Fruit fly (Drosophila melanogaster) whole organism, embryonic: ENCODE measurements around the gene Desat1.

Experiments used
- Atf6 ChIP-seq: fragments of 200-800 bp; sonication (Bioruptor generic); IDR thresholded peaks from 2 replicates; pipeline ENCODE4 v1.3.6; 2022; ENCODE audit warnings: missing biosample characterization, missing genetic modification characterization
- CG10147 ChIP-seq: fragments of 200-800 bp; sonication (Bioruptor generic); optimal IDR thresholded peaks from 2 replicates; lab custom pipeline; 2019; ENCODE audit warnings: missing biosample characterization, mild to moderate bottlenecking, missing genetic modification characterization, moderate library complexity
- CG10321 ChIP-seq: fragments of 200-800 bp; sonication (Bioruptor generic); IDR thresholded peaks from 2 replicates; pipeline ENCODE4 v1.3.6; 2022; ENCODE audit warnings: missing biosample characterization, missing genetic modification characterization
- CG10431 ChIP-seq: fragments of 200-800 bp; sonication (Bioruptor generic); optimal IDR thresholded peaks from 3 replicates; lab custom pipeline; 2018; ENCODE audit warnings: missing biosample characterization, mild to moderate bottlenecking, missing genetic modification characterization
- CG12659 ChIP-seq: fragments of 200-800 bp; sonication (Bioruptor generic); optimal IDR thresholded peaks from 3 replicates; lab custom pipeline; 2017; ENCODE audit warnings: mild to moderate bottlenecking, missing biosample characterization, missing genetic modification reagents, missing genetic modification characterization
- CG13424 ChIP-seq: fragments of 200-800 bp; sonication (Bioruptor generic); optimal IDR thresholded peaks from 2 replicates; lab custom pipeline; 2019; ENCODE audit warnings: missing biosample characterization, mild to moderate bottlenecking, missing genetic modification characterization, moderate library complexity
- CG14050 ChIP-seq: fragments of 200-800 bp; sonication (Bioruptor generic); IDR thresholded peaks from 3 replicates; pipeline ENCODE4 v1.3.6; 2022; ENCODE audit warnings: missing biosample characterization, missing genetic modification characterization
- CG15073 ChIP-seq: fragments of 200-800 bp; sonication (Bioruptor generic); optimal IDR thresholded peaks from 2 replicates; lab custom pipeline; 2016; ENCODE audit warnings: missing biosample characterization, missing genetic modification characterization
- CG15479 ChIP-seq: fragments of 200-800 bp; sonication (Bioruptor generic); optimal IDR thresholded peaks from 3 replicates; lab custom pipeline; 2019; ENCODE audit warnings: missing biosample characterization, mild to moderate bottlenecking, missing genetic modification characterization, moderate library complexity
- CG17359 ChIP-seq: fragments of 200-800 bp; sonication (Bioruptor generic); optimal IDR thresholded peaks from 3 replicates; lab custom pipeline; 2018; ENCODE audit warnings: missing biosample characterization, mild to moderate bottlenecking, missing genetic modification characterization, moderate library complexity
- CG30020 ChIP-seq: fragments of 200-800 bp; optimal IDR thresholded peaks from 2 replicates; lab custom pipeline; 2019; ENCODE audit warnings: missing biosample characterization, mild to moderate bottlenecking, missing genetic modification characterization, moderate library complexity
- CG31224 ChIP-seq: fragments of 200-800 bp; sonication (Bioruptor generic); IDR thresholded peaks from 2 replicates; pipeline ENCODE4 v1.3.6; 2022; ENCODE audit warnings: missing biosample characterization, missing genetic modification characterization
- CG3726 ChIP-seq: fragments of 200-800 bp; sonication (Bioruptor generic); IDR thresholded peaks from 3 replicates; pipeline ENCODE4, ENCODE4 v1.3.6; 2022; ENCODE audit warnings: missing biosample characterization, missing genetic modification characterization
- CG4404 ChIP-seq: fragments of 200-800 bp; sonication (Bioruptor generic); IDR thresholded peaks from 2 replicates; pipeline ENCODE4 v1.3.6; 2022; ENCODE audit warnings: missing biosample characterization, missing genetic modification characterization
- CG6689 ChIP-seq: fragments of 200-800 bp; sonication (Bioruptor generic); IDR thresholded peaks from 2 replicates; pipeline ENCODE4 v1.3.6; 2022; ENCODE audit warnings: missing biosample characterization, missing genetic modification characterization
- CG6813 ChIP-seq: fragments of 200-800 bp; sonication (Bioruptor generic); optimal IDR thresholded peaks from 2 replicates; lab custom pipeline; 2017; ENCODE audit warnings: missing biosample characterization, missing genetic modification characterization, mild to moderate bottlenecking, moderate library complexity, missing genetic modification reagents
- CG9609 ChIP-seq: fragments of 200-800 bp; sonication (Bioruptor generic); optimal IDR thresholded peaks from 3 replicates; lab custom pipeline; 2016; ENCODE audit warnings: missing biosample characterization, missing genetic modification characterization
- CTCF ChIP-seq: fragments of 200-800 bp; sonication (Bioruptor generic); optimal IDR thresholded peaks from 2 replicates; lab custom pipeline; 2017; ENCODE audit warnings: missing biosample characterization, mild to moderate bottlenecking, missing genetic modification characterization, moderate library complexity
- CkIIα-i1 ChIP-seq: fragments of 200-800 bp; sonication (Bioruptor generic); IDR thresholded peaks from 2 replicates; pipeline ENCODE4 v1.3.6; 2022; ENCODE audit warnings: missing biosample characterization, missing genetic modification characterization
- Dek ChIP-seq: fragments of 200-800 bp; sonication (Bioruptor generic); optimal IDR thresholded peaks from 3 replicates; lab custom pipeline; 2019; ENCODE audit warnings: missing biosample characterization, mild to moderate bottlenecking, missing genetic modification characterization, moderate library complexity
- Dip3 ChIP-seq: fragments of 200-800 bp; sonication (Bioruptor generic); optimal IDR thresholded peaks from 3 replicates; lab custom pipeline; 2016; ENCODE audit warnings: missing biosample characterization, missing genetic modification characterization
- Doc3 ChIP-seq: fragments of 200-800 bp; sonication (Bioruptor generic); IDR thresholded peaks from 3 replicates; pipeline ENCODE4 v1.3.6; 2022; ENCODE audit warnings: missing biosample characterization, missing genetic modification characterization; ENCODE audit not compliant: partially characterized antibody
- E2f2 ChIP-seq: fragments of 200-800 bp; sonication (Bioruptor generic); IDR thresholded peaks from 2 replicates; pipeline ENCODE4 v1.3.6; 2022; ENCODE audit warnings: missing biosample characterization, missing genetic modification characterization
- ERR ChIP-seq: fragments of 200-800 bp; sonication (Bioruptor generic); optimal IDR thresholded peaks from 2 replicates; lab custom pipeline; 2016; ENCODE audit warnings: missing biosample characterization, missing genetic modification characterization
- Eip74EF ChIP-seq, 2 experiments: fragments of 200-800 bp in 1 of 2; fragments of >200 bp in 1 of 2; sonication (Bioruptor generic) in 1 of 2; optimal IDR thresholded peaks; 2 replicates each; lab custom pipeline; 2017 to 2019; ENCODE audit warnings: missing biosample characterization in 2 of 2, missing genetic modification characterization in 2 of 2, mild to moderate bottlenecking in 1 of 2, moderate library complexity in 1 of 2
- Max ChIP-seq: fragments of 200-800 bp; sonication (Bioruptor generic); optimal IDR thresholded peaks from 2 replicates; lab custom pipeline; 2016; ENCODE audit warnings: missing biosample characterization, mild to moderate bottlenecking, missing genetic modification characterization
- Med ChIP-seq: fragments of 200-800 bp; sonication (Bioruptor generic); peaks from one replicate; lab custom pipeline; 2016; ENCODE audit warnings: missing biosample characterization, missing genetic modification characterization, mild to moderate bottlenecking, inconsistent platforms, moderate library complexity
- NfI ChIP-seq: fragments of 200-800 bp; sonication (Bioruptor generic); optimal IDR thresholded peaks from 3 replicates; lab custom pipeline; 2018; ENCODE audit warnings: missing biosample characterization, mild to moderate bottlenecking, missing genetic modification characterization, moderate library complexity
- Pdp1 ChIP-seq, 2 experiments: fragments of 200-800 bp; sonication (Bioruptor generic); optimal IDR thresholded peaks; 3 replicates each; lab custom pipeline; 2016; ENCODE audit warnings: missing biosample characterization in 2 of 2, missing genetic modification characterization in 2 of 2, mild to moderate bottlenecking in 1 of 2, moderate library complexity in 1 of 2
- Poxn ChIP-seq: fragments of 200-800 bp; sonication (Bioruptor generic); IDR thresholded peaks from 2 replicates; pipeline ENCODE4 v1.3.6; 2022; ENCODE audit warnings: missing biosample characterization, missing genetic modification characterization
- Sin3A ChIP-seq: fragments of >200 bp; optimal IDR thresholded peaks from 2 replicates; lab custom pipeline; 2018
- Sox100B ChIP-seq: fragments of 200-800 bp; sonication (Bioruptor generic); optimal IDR thresholded peaks from 3 replicates; lab custom pipeline; 2018; ENCODE audit warnings: missing biosample characterization, mild to moderate bottlenecking, missing genetic modification characterization
- Tbp ChIP-seq: fragments of >200 bp; optimal IDR thresholded peaks from 2 replicates; lab custom pipeline; 2018; ENCODE audit warnings: missing biosample characterization, missing genetic modification characterization
- Vsx1 ChIP-seq: fragments of 200-800 bp; sonication (Bioruptor generic); optimal IDR thresholded peaks from 2 replicates; lab custom pipeline; 2017; ENCODE audit warnings: missing biosample characterization, mild to moderate bottlenecking, missing genetic modification characterization, missing genetic modification reagents
- ap ChIP-seq: fragments of 200-800 bp; sonication (Bioruptor generic); IDR thresholded peaks from 2 replicates; pipeline ENCODE4 v1.3.6; 2022; ENCODE audit warnings: missing biosample characterization, missing genetic modification characterization
- cad ChIP-seq: fragments of >200 bp; optimal IDR thresholded peaks from 2 replicates; lab custom pipeline; 2017; ENCODE audit warnings: missing biosample characterization, missing genetic modification characterization
- corto ChIP-seq: fragments of 200-800 bp; sonication (Bioruptor generic); optimal IDR thresholded peaks from 2 replicates; lab custom pipeline; 2016; ENCODE audit warnings: missing biosample characterization, mild to moderate bottlenecking, missing genetic modification characterization, moderate library complexity
- crp ChIP-seq, 2 experiments: fragments of 200-800 bp; sonication (Bioruptor generic); optimal IDR thresholded peaks; 2 replicates in 1 of 2; 3 replicates in 1 of 2; lab custom pipeline; 2017; ENCODE audit warnings: missing biosample characterization in 2 of 2, missing genetic modification characterization in 2 of 2, mild to moderate bottlenecking in 1 of 2, moderate library complexity in 1 of 2
- cwo ChIP-seq: fragments of 200-800 bp; sonication (Bioruptor generic); optimal IDR thresholded peaks from 3 replicates; lab custom pipeline; 2017; ENCODE audit warnings: missing biosample characterization, missing genetic modification characterization, mild to moderate bottlenecking, moderate library complexity, missing genetic modification reagents
- fd102C ChIP-seq: fragments of 200-800 bp; sonication (Bioruptor generic); optimal IDR thresholded peaks from 2 replicates; lab custom pipeline; 2018; ENCODE audit warnings: missing biosample characterization, mild to moderate bottlenecking, missing genetic modification characterization, moderate library complexity
- fru ChIP-seq: fragments of >200 bp; optimal IDR thresholded peaks from 2 replicates; lab custom pipeline; 2017
- jing ChIP-seq: fragments of 200-800 bp; sonication (Bioruptor generic); optimal IDR thresholded peaks from 2 replicates; lab custom pipeline; 2018; ENCODE audit warnings: missing biosample characterization, mild to moderate bottlenecking, missing genetic modification characterization
- kay ChIP-seq: fragments of 200-800 bp; sonication (Bioruptor generic); optimal IDR thresholded peaks from 2 replicates; lab custom pipeline; 2016; ENCODE audit warnings: missing biosample characterization, missing genetic modification characterization
- lov ChIP-seq, 2 experiments: fragments of 200-800 bp in 1 of 2; fragments of >200 bp in 1 of 2; sonication (Bioruptor generic) in 1 of 2; IDR thresholded peaks in 1 of 2; optimal IDR thresholded peaks in 1 of 2; 2 replicates in 1 of 2; 3 replicates in 1 of 2; pipeline versions ENCODE4 v1.3.6 to Lab custom; 2017 to 2022; ENCODE audit warnings: missing biosample characterization in 1 of 2, missing genetic modification characterization in 1 of 2
- p53 ChIP-seq: fragments of 200-800 bp; sonication (Bioruptor generic); optimal IDR thresholded peaks from 2 replicates; lab custom pipeline; 2016; ENCODE audit warnings: missing biosample characterization, missing genetic modification characterization
- pb ChIP-seq: fragments of 200-800 bp; sonication (Bioruptor generic); optimal IDR thresholded peaks from 3 replicates; lab custom pipeline; 2016; ENCODE audit warnings: missing biosample characterization, missing genetic modification characterization
- pzg ChIP-seq: fragments of 200-800 bp; sonication (Bioruptor generic); optimal IDR thresholded peaks from 3 replicates; lab custom pipeline; 2018; ENCODE audit warnings: missing biosample characterization, mild to moderate bottlenecking, missing genetic modification characterization, moderate library complexity
- ranshi ChIP-seq: fragments of 200-800 bp; sonication (Bioruptor generic); IDR thresholded peaks from 2 replicates; pipeline ENCODE4 v1.3.6; 2022; ENCODE audit warnings: missing biosample characterization, missing genetic modification characterization
- scrt ChIP-seq: fragments of 200-800 bp; sonication (Bioruptor generic); optimal IDR thresholded peaks from 2 replicates; lab custom pipeline; 2018; ENCODE audit warnings: missing biosample characterization, mild to moderate bottlenecking, missing genetic modification characterization, moderate library complexity
- slou ChIP-seq: fragments of 200-800 bp; sonication (Bioruptor generic); optimal IDR thresholded peaks from 3 replicates; lab custom pipeline; 2016; ENCODE audit warnings: missing biosample characterization, missing genetic modification characterization
- unpg ChIP-seq: fragments of 200-800 bp; sonication (Bioruptor generic); optimal IDR thresholded peaks from 3 replicates; lab custom pipeline; 2018; ENCODE audit warnings: missing biosample characterization, mild to moderate bottlenecking, missing genetic modification characterization, moderate library complexity
- usp ChIP-seq: fragments of >200 bp; optimal IDR thresholded peaks from 2 replicates; lab custom pipeline; 2017; ENCODE audit warnings: missing biosample characterization, missing genetic modification characterization

The Desat1 gene

dm6 chr3R:12451376-12451775 lies 12.0 kb downstream of the Desat1 start (continued):
- TF ChIP-seq CG10431 (GFP tag; lab: Kevin White, UChicago) (no peak), CG9609 (GFP tag; lab: Kevin White, UChicago) (no peak), E2f2 (GFP tag; lab: Robert Waterston, UW) (peak; percentile 13; the same call in 1 of the 2 replicates), CkIIα-i1 (GFP tag; lab: Robert Waterston, UW) (no peak), Eip74EF (GFP tag; optimal IDR thresholded peaks at IDR 0.05; lab: Kevin White, UChicago) (no peak), Sox100B (no peak), Sin3A (lab: Kevin White, UChicago) (no peak), CG6813 (GFP tag; lab: Kevin White, UChicago) (no peak), cwo (GFP tag; lab: Kevin White, UChicago) (no peak), ERR (GFP tag; lab: Kevin White, UChicago) (no peak), Max (GFP tag; lab: Kevin White, UChicago) (no peak), CG10321 (GFP tag; lab: Robert Waterston, UW) (no peak), Vsx1 (GFP tag; lab: Kevin White, UChicago) (no peak), usp (GFP tag; lab: Kevin White, UChicago) (no peak), p53 (no peak), fd102C (GFP tag; lab: Kevin White, UChicago) (no peak), CG15479 (GFP tag; lab: Kevin White, UChicago) (no peak), crp (GFP tag; optimal IDR thresholded peaks at IDR 0.05; lab: Kevin White, UChicago) (no peak), jing (GFP tag; lab: Kevin White, UChicago) (no peak), Doc3 (GFP tag; lab: Robert Waterston, UW) (no peak), pb (GFP tag; lab: Kevin White, UChicago) (no peak), Poxn (no peak), CG12659 (GFP tag; lab: Kevin White, UChicago) (peak; percentile 19), corto (GFP tag; lab: Kevin White, UChicago) (no peak), unpg (GFP tag; lab: Kevin White, UChicago) (peak; percentile 52), Atf6 (peak; percentile 39; the same call in 1 of the 2 replicates), CG30020 (tag; lab: Kevin White, UChicago) (no peak), lov (optimal IDR thresholded peaks at IDR 0.05; lab: Kevin White, UChicago) (no peak), lov (GFP tag; IDR thresholded peaks at IDR 0.05; lab: Robert Waterston, UW) (no peak), Med (GFP tag; lab: Kevin White, UChicago) (peak; percentile 80), CG3726 (no peak), scrt (no peak), slou (no peak), ap (GFP tag; lab: Robert Waterston, UW) (peak; percentile 35; the same call in 1 of the 2 replicates), CG17359 (peak; percentile 56), fru (lab: Kevin White, UChicago) (no peak), CG13424 (peak; percentile 51), pzg (GFP tag; lab: Kevin White, UChicago) (no peak), CTCF (GFP tag; lab: Kevin White, UChicago) (no peak), CG6689 (GFP tag; lab: Robert Waterston, UW) (0 out of 2 replicates have a peak, but pooled peaks have one; percentile 8), Dip3 (GFP tag; lab: Kevin White, UChicago) (no peak), Dek (tag; lab: Kevin White, UChicago) (no peak), CG31224 (GFP tag; lab: Robert Waterston, UW) (no peak), NfI (GFP tag; lab: Kevin White, UChicago) (peak; percentile 34), Tbp (GFP tag; lab: Kevin White, UChicago) (no peak), CG14050 (GFP tag; lab: Robert Waterston, UW) (peak; percentile 41; the same call in 2 of the 3 replicates), Pdp1 (GFP tag; optimal IDR thresholded peaks at IDR 0.05; lab: Kevin White, UChicago) (no peak), ranshi (GFP tag; lab: Robert Waterston, UW) (peak; percentile 50; the same call in 1 of the 2 replicates), CG10147 (GFP tag; lab: Kevin White, UChicago) (no peak), CG4404 (GFP tag; lab: Robert Waterston, UW) (no peak), CG15073 (GFP tag; lab: Kevin White, UChicago) (no peak), cad (GFP tag; lab: Kevin White, UChicago) (no peak), kay (no peak)
